Worm (Caenorhabditis elegans): ENCODE results near the gene iffb-1.

DNA sequence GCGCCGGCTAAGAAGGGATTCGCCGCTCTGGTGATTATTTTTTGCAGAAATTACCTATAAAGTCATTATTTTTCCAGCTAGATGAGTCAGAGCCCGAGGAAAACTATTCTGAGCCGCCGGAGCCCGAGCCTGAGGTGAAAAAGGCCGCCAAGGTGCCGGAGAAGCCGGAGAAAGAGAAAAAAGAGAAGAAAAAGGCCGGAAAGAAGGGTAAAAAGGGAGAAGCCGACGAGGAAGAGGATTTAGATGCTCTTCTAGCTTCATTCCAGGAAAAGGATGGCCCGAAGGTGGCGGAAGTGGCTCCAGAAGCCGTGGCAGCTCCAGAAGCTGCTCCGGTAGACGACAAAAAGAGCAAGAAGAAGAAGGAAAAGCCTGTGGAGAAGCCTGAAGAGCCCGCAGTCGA is 442 bp downstream of the iffb-1 start:
- no peak for TF ChIP-seq med-1 (GFP tag; optimal IDR thresholded peaks at IDR 0.05; ENCODE audit: insufficient read depth)
- TF ChIP-seq klf-2 (GFP tag; conservative IDR thresholded peaks at IDR 0.05): no peak
- no peak for TF ChIP-seq cog-1 (tag; optimal IDR thresholded peaks at IDR 0.05)
- TF ChIP-seq ztf-23 (GFP tag; IDR thresholded peaks at IDR 0.05): no peak
- TF ChIP-seq flt-1 (GFP tag; IDR thresholded peaks at IDR 0.05): no peak
- TF ChIP-seq ztf-29 (GFP tag; IDR thresholded peaks at IDR 0.05): no peak
- 0 out of 2 replicates have a peak, but pooled peaks have one; percentile 5 for TF ChIP-seq tab-1 (GFP tag; IDR thresholded peaks at IDR 0.05)
- TF ChIP-seq ref-1 (GFP tag; conservative IDR thresholded peaks at IDR 0.05): no peak
- no peak for TF ChIP-seq T22C8.4 (GFP tag; IDR thresholded peaks at IDR 0.05)
